Fruit fly (Drosophila melanogaster) whole organism, embryonic: Measurements from ENCODE around the gene Pat1.
A peak's percentile ranks its signal among the peaks of the same experiment; 100 is the strongest.

Experiments
- ATbp ChIP-seq: fragments of 200-800 bp; sonication (Bioruptor generic); optimal IDR thresholded peaks from 2 replicates; lab custom pipeline; 2017; ENCODE audit warnings: missing biosample characterization, mild to moderate bottlenecking, missing genetic modification characterization, missing genetic modification reagents
- Atf-2 ChIP-seq: fragments of 200-800 bp; sonication (Bioruptor generic); optimal IDR thresholded peaks from 2 replicates; lab custom pipeline; 2016; ENCODE audit warnings: missing biosample characterization, missing genetic modification characterization
- Atf6 ChIP-seq: fragments of 200-800 bp; sonication (Bioruptor generic); IDR thresholded peaks from 2 replicates; pipeline ENCODE4 v1.3.6; 2022; ENCODE audit warnings: missing biosample characterization, missing genetic modification characterization
- BEAF-32 ChIP-seq: fragments of 200-800 bp; sonication (Bioruptor generic); optimal IDR thresholded peaks from 3 replicates; lab custom pipeline; 2017; ENCODE audit warnings: missing biosample characterization, missing genetic modification characterization, mild to moderate bottlenecking, moderate library complexity, missing genetic modification reagents
- CG11560 ChIP-seq: fragments of 200-800 bp; sonication (Bioruptor generic); IDR thresholded peaks from 3 replicates; pipeline ENCODE4 v1.3.6; 2022; ENCODE audit warnings: missing biosample characterization, missing genetic modification characterization
- CG12104 ChIP-seq: fragments of 200-800 bp; sonication (Bioruptor generic); optimal IDR thresholded peaks from 3 replicates; lab custom pipeline; 2016; ENCODE audit warnings: missing biosample characterization, missing genetic modification characterization
- CG13287 ChIP-seq: fragments of 200-800 bp; sonication (Bioruptor generic); IDR thresholded peaks from 2 replicates; pipeline ENCODE4 v1.3.6; 2022; ENCODE audit warnings: missing biosample characterization, missing genetic modification characterization; ENCODE audit not compliant: partially characterized antibody
- CG14050 ChIP-seq: fragments of 200-800 bp; sonication (Bioruptor generic); IDR thresholded peaks from 3 replicates; pipeline ENCODE4 v1.3.6; 2022; ENCODE audit warnings: missing biosample characterization, missing genetic modification characterization
- CG15269 ChIP-seq: fragments of 200-800 bp; sonication (Bioruptor generic); optimal IDR thresholded peaks from 2 replicates; lab custom pipeline; 2018; ENCODE audit warnings: missing biosample characterization, mild to moderate bottlenecking, missing genetic modification characterization, moderate library complexity
- CG15479 ChIP-seq: fragments of 200-800 bp; sonication (Bioruptor generic); optimal IDR thresholded peaks from 3 replicates; lab custom pipeline; 2019; ENCODE audit warnings: missing biosample characterization, mild to moderate bottlenecking, missing genetic modification characterization, moderate library complexity
- CG15696 ChIP-seq: fragments of 200-800 bp; sonication (Bioruptor generic); optimal IDR thresholded peaks from 2 replicates; lab custom pipeline; 2019; ENCODE audit warnings: missing biosample characterization, mild to moderate bottlenecking, missing genetic modification characterization, moderate library complexity
- CG17359 ChIP-seq: fragments of 200-800 bp; sonication (Bioruptor generic); optimal IDR thresholded peaks from 3 replicates; lab custom pipeline; 2018; ENCODE audit warnings: missing biosample characterization, mild to moderate bottlenecking, missing genetic modification characterization, moderate library complexity
- CG2116 ChIP-seq: fragments of 200-800 bp; sonication (Bioruptor generic); optimal IDR thresholded peaks from 3 replicates; lab custom pipeline; 2018; ENCODE audit warnings: missing biosample characterization, mild to moderate bottlenecking, missing genetic modification characterization
- CG2120 ChIP-seq: fragments of 200-800 bp; sonication (Bioruptor generic); optimal IDR thresholded peaks from 3 replicates; lab custom pipeline; 2016; ENCODE audit warnings: missing biosample characterization, missing genetic modification characterization
- CG30431 ChIP-seq: fragments of 200-800 bp; sonication (Bioruptor generic); optimal IDR thresholded peaks from 2 replicates; lab custom pipeline; 2017; ENCODE audit warnings: missing biosample characterization, missing genetic modification characterization
- CG3281 ChIP-seq: fragments of 200-800 bp; sonication (Bioruptor generic); optimal IDR thresholded peaks from 3 replicates; lab custom pipeline; 2017; ENCODE audit warnings: missing biosample characterization, mild to moderate bottlenecking, missing genetic modification characterization
- CG4404 ChIP-seq: fragments of 200-800 bp; sonication (Bioruptor generic); IDR thresholded peaks from 2 replicates; pipeline ENCODE4 v1.3.6; 2022; ENCODE audit warnings: missing biosample characterization, missing genetic modification characterization
- CG4424 ChIP-seq: fragments of 200-800 bp; sonication (Bioruptor generic); optimal IDR thresholded peaks from 3 replicates; lab custom pipeline; 2016; ENCODE audit warnings: missing biosample characterization, missing genetic modification characterization
- CG6683 ChIP-seq: fragments of 200-800 bp; sonication (Bioruptor generic); optimal IDR thresholded peaks from 2 replicates; lab custom pipeline; 2017; ENCODE audit warnings: missing biosample characterization, mild to moderate bottlenecking, missing genetic modification characterization, missing genetic modification reagents
- CG7271 ChIP-seq: fragments of 200-800 bp; sonication (Bioruptor generic); optimal IDR thresholded peaks from 2 replicates; lab custom pipeline; 2018; ENCODE audit warnings: missing biosample characterization, mild to moderate bottlenecking, missing genetic modification characterization, moderate library complexity
- CG7928 ChIP-seq: fragments of 200-800 bp; sonication (Bioruptor generic); optimal IDR thresholded peaks from 2 replicates; lab custom pipeline; 2017; ENCODE audit warnings: missing biosample characterization, mild to moderate bottlenecking, missing genetic modification characterization
- CG9609 ChIP-seq: fragments of 200-800 bp; sonication (Bioruptor generic); optimal IDR thresholded peaks from 3 replicates; lab custom pipeline; 2016; ENCODE audit warnings: missing biosample characterization, missing genetic modification characterization
- Dfd ChIP-seq, 2 experiments: fragments of >200 bp; optimal IDR thresholded peaks; 2 replicates each; lab custom pipeline; 2017; ENCODE audit warnings: missing biosample characterization in 2 of 2, missing genetic modification characterization in 2 of 2
- Fer2 ChIP-seq: fragments of 200-800 bp; sonication (Bioruptor generic); optimal IDR thresholded peaks from 2 replicates; lab custom pipeline; 2018; ENCODE audit warnings: missing biosample characterization, mild to moderate bottlenecking, missing genetic modification characterization, moderate library complexity
- Hand ChIP-seq: fragments of 200-800 bp; sonication (Bioruptor generic); optimal IDR thresholded peaks from 2 replicates; lab custom pipeline; 2017; ENCODE audit warnings: mild to moderate bottlenecking, missing biosample characterization, missing genetic modification reagents, missing genetic modification characterization
- Meics ChIP-seq: fragments of 200-800 bp; sonication (Bioruptor generic); optimal IDR thresholded peaks from 2 replicates; lab custom pipeline; 2017; ENCODE audit warnings: missing biosample characterization, mild to moderate bottlenecking, missing genetic modification characterization
- Poxn ChIP-seq: fragments of 200-800 bp; sonication (Bioruptor generic); IDR thresholded peaks from 2 replicates; pipeline ENCODE4 v1.3.6; 2022; ENCODE audit warnings: missing biosample characterization, missing genetic modification characterization
- Sry-β ChIP-seq: fragments of 200-800 bp; sonication (Bioruptor generic); optimal IDR thresholded peaks from 2 replicates; lab custom pipeline; 2018; ENCODE audit warnings: missing biosample characterization, mild to moderate bottlenecking, missing genetic modification characterization, moderate library complexity
- Stat92E ChIP-seq, 3 experiments: fragments of >200 bp in 2 of 3; fragments of 200-800 bp in 1 of 3; sonication (Bioruptor generic) in 1 of 3; optimal IDR thresholded peaks; 2 replicates each; lab custom pipeline; 2017 to 2019; ENCODE audit warnings: missing biosample characterization in 3 of 3, missing genetic modification characterization in 3 of 3, mild to moderate bottlenecking in 1 of 3, moderate library complexity in 1 of 3
- TFAM ChIP-seq: fragments of 200-800 bp; sonication (Bioruptor generic); optimal IDR thresholded peaks from 2 replicates; lab custom pipeline; 2017; ENCODE audit warnings: missing biosample characterization, missing genetic modification characterization, inconsistent platforms
- Xrp1 ChIP-seq: fragments of 200-800 bp; sonication (Bioruptor generic); IDR thresholded peaks from 2 replicates; pipeline ENCODE4 v1.3.6; 2022; ENCODE audit warnings: missing biosample characterization, missing genetic modification characterization
- bsh ChIP-seq, 2 experiments: fragments of 200-800 bp; sonication (Bioruptor generic); optimal IDR thresholded peaks; 2 replicates each; lab custom pipeline; 2017 to 2018; ENCODE audit warnings: mild to moderate bottlenecking in 2 of 2, missing biosample characterization in 2 of 2, missing genetic modification characterization in 2 of 2, moderate library complexity in 1 of 2
- caup ChIP-seq: fragments of 200-800 bp; sonication (Bioruptor generic); optimal IDR thresholded peaks from 3 replicates; lab custom pipeline; 2017; ENCODE audit warnings: missing biosample characterization, mild to moderate bottlenecking, missing genetic modification characterization, moderate library complexity; ENCODE audit not compliant: severe bottlenecking
- chif ChIP-seq, 2 experiments: fragments of 200-800 bp; sonication (Bioruptor generic); optimal IDR thresholded peaks; 3 replicates each; lab custom pipeline; 2016; ENCODE audit warnings: missing biosample characterization in 2 of 2, missing genetic modification characterization in 2 of 2
- croc ChIP-seq: fragments of 200-800 bp; sonication (Bioruptor generic); conservative IDR thresholded peaks from 3 replicates; pipeline ENCODE4 v1.3.6; 2022; ENCODE audit warnings: missing biosample characterization, missing genetic modification characterization
- dpn ChIP-seq, 2 experiments: fragments of 200-800 bp; sonication (Bioruptor generic); optimal IDR thresholded peaks; 3 replicates each; lab custom pipeline; 2016; ENCODE audit warnings: missing biosample characterization in 2 of 2, missing genetic modification characterization in 2 of 2
- gsb ChIP-seq: fragments of 200-800 bp; sonication (Bioruptor generic); IDR thresholded peaks from 2 replicates; pipeline ENCODE4 v1.3.6; 2022; ENCODE audit warnings: missing biosample characterization, missing genetic modification characterization
- kay ChIP-seq: fragments of 200-800 bp; sonication (Bioruptor generic); optimal IDR thresholded peaks from 2 replicates; lab custom pipeline; 2016; ENCODE audit warnings: missing biosample characterization, missing genetic modification characterization
- lab ChIP-seq: fragments of 200-800 bp; sonication (Bioruptor generic); optimal IDR thresholded peaks from 3 replicates; lab custom pipeline; 2017; ENCODE audit warnings: missing biosample characterization, missing genetic modification characterization, mild to moderate bottlenecking, moderate library complexity, missing genetic modification reagents
- lov ChIP-seq, 2 experiments: fragments of 200-800 bp in 1 of 2; fragments of >200 bp in 1 of 2; sonication (Bioruptor generic) in 1 of 2; IDR thresholded peaks in 1 of 2; optimal IDR thresholded peaks in 1 of 2; 2 replicates in 1 of 2; 3 replicates in 1 of 2; pipeline versions ENCODE4 v1.3.6 to Lab custom; 2017 to 2022; ENCODE audit warnings: missing biosample characterization in 1 of 2, missing genetic modification characterization in 1 of 2
- mirr ChIP-seq: fragments of 200-800 bp; sonication (Bioruptor generic); optimal IDR thresholded peaks from 3 replicates; lab custom pipeline; 2018; ENCODE audit warnings: missing biosample characterization, mild to moderate bottlenecking, missing genetic modification characterization
- nerfin-1 ChIP-seq: fragments of 200-800 bp; sonication (Bioruptor generic); optimal IDR thresholded peaks from 3 replicates; lab custom pipeline; 2019; ENCODE audit warnings: missing biosample characterization, mild to moderate bottlenecking, missing genetic modification characterization, moderate library complexity
- nom ChIP-seq: fragments of 200-800 bp; sonication (Bioruptor generic); optimal IDR thresholded peaks from 2 replicates; lab custom pipeline; 2017; ENCODE audit warnings: missing biosample characterization, missing genetic modification characterization, mild to moderate bottlenecking, moderate library complexity, missing genetic modification reagents
- pfk ChIP-seq: fragments of 200-800 bp; sonication (Bioruptor generic); optimal IDR thresholded peaks from 2 replicates; lab custom pipeline; 2018; ENCODE audit warnings: missing biosample characterization, mild to moderate bottlenecking, missing genetic modification characterization, moderate library complexity
- phol ChIP-seq: fragments of 200-800 bp; sonication (Bioruptor generic); optimal IDR thresholded peaks from 3 replicates; lab custom pipeline; 2018; ENCODE audit warnings: missing biosample characterization, mild to moderate bottlenecking, missing genetic modification characterization, moderate library complexity
- repo ChIP-seq: fragments of 200-800 bp; sonication (Bioruptor generic); optimal IDR thresholded peaks from 2 replicates; lab custom pipeline; 2016; ENCODE audit warnings: missing biosample characterization, missing genetic modification characterization
- ro ChIP-seq: fragments of 200-800 bp; sonication (Bioruptor generic); IDR thresholded peaks from 2 replicates; pipeline ENCODE4 v1.3.6; 2022; ENCODE audit warnings: missing biosample characterization, missing genetic modification characterization
- scrt ChIP-seq: fragments of 200-800 bp; sonication (Bioruptor generic); optimal IDR thresholded peaks from 2 replicates; lab custom pipeline; 2018; ENCODE audit warnings: missing biosample characterization, mild to moderate bottlenecking, missing genetic modification characterization, moderate library complexity
- unc-4 ChIP-seq: fragments of 200-800 bp; sonication (Bioruptor generic); IDR thresholded peaks from 2 replicates; pipeline ENCODE4 v1.3.6; 2022; ENCODE audit warnings: missing biosample characterization, missing genetic modification characterization; ENCODE audit not compliant: partially characterized antibody

Pat1 gene

dm6 chrX:6599233-6599632, 8.7 kb downstream of the Pat1 start (continued):
- TF ChIP-seq phol (tag; lab: Kevin White, UChicago) (peak; percentile 88), CG13287 (GFP tag; lab: Robert Waterston, UW) (no peak), croc (peak; percentile 65), nerfin-1 (tag; lab: Kevin White, UChicago) (peak; percentile 47), CG15269 (tag; lab: Kevin White, UChicago) (no peak), CG6683 (GFP tag; lab: Kevin White, UChicago) (peak; percentile 83), Dfd (GFP tag; optimal IDR thresholded peaks at IDR 0.05; lab: Kevin White, UChicago) (no peak), CG9609 (GFP tag; lab: Kevin White, UChicago) (no peak), Poxn (GFP tag; lab: Robert Waterston, UW) (no peak), lov (optimal IDR thresholded peaks at IDR 0.05; lab: Kevin White, UChicago) (no peak), lov (GFP tag; IDR thresholded peaks at IDR 0.05; lab: Robert Waterston, UW) (peak; percentile 96), CG17359 (tag; lab: Kevin White, UChicago) (peak; percentile 94), Hand (GFP tag; lab: Kevin White, UChicago) (no peak), mirr (GFP tag; lab: Kevin White, UChicago) (peak; percentile 50), kay (GFP tag; lab: Kevin White, UChicago) (peak; percentile 79), ATbp (GFP tag; lab: Kevin White, UChicago) (peak; percentile 76), Sry-β (no peak), CG2116 (GFP tag; lab: Kevin White, UChicago) (no peak), CG12104 (peak; percentile 83), Atf6 (GFP tag; lab: Robert Waterston, UW) (peak; percentile 88), gsb (GFP tag; lab: Robert Waterston, UW) (peak; percentile 97), repo (GFP tag; lab: Kevin White, UChicago) (peak; percentile 78), CG3281 (GFP tag; lab: Kevin White, UChicago) (peak; percentile 88), Stat92E (GFP tag; optimal IDR thresholded peaks at IDR 0.05; lab: Kevin White, UChicago) (peak in 1 of 3 experiments; percentile 20), CG15479 (GFP tag; lab: Kevin White, UChicago) (no peak), pfk (GFP tag; lab: Kevin White, UChicago) (no peak), TFAM (no peak), unc-4 (GFP tag; lab: Robert Waterston, UW) (no peak), CG15696 (peak; percentile 61), CG7928 (peak; percentile 56), nom (GFP tag; lab: Kevin White, UChicago) (peak; percentile 41), Meics (peak; percentile 95), CG30431 (no peak), CG7271 (peak; percentile 65), chif (GFP tag; optimal IDR thresholded peaks at IDR 0.05; lab: Kevin White, UChicago) (peak in 1 of 2 experiments; percentile 39), ro (GFP tag; lab: Robert Waterston, UW) (peak; percentile 96), dpn (GFP tag; optimal IDR thresholded peaks at IDR 0.05; lab: Kevin White, UChicago) (peak in 1 of 2 experiments; percentile 88), CG4424 (GFP tag; lab: Kevin White, UChicago) (peak; percentile 86), CG4404 (peak; percentile 90), scrt (GFP tag; lab: Kevin White, UChicago) (peak; percentile 83), lab (GFP tag; lab: Kevin White, UChicago) (peak; percentile 96), bsh (GFP tag; optimal IDR thresholded peaks at IDR 0.05; lab: Kevin White, UChicago) (peak; percentile 70 to 90), CG2120 (GFP tag; lab: Kevin White, UChicago) (no peak), Atf-2 (GFP tag; lab: Kevin White, UChicago) (no peak), caup (GFP tag; lab: Kevin White, UChicago) (peak; percentile 91), CG11560 (tag; lab: Robert Waterston, UW) (peak; percentile 88), Xrp1 (GFP tag; lab: Robert Waterston, UW) (peak; percentile 95), CG14050 (GFP tag; lab: Robert Waterston, UW) (no peak), Fer2 (tag; lab: Kevin White, UChicago) (peak; percentile 81), BEAF-32 (GFP tag; lab: Kevin White, UChicago) (peak; percentile 34)
